Fruit fly (Drosophila melanogaster): Measurements from ENCODE around the gene CCT1.
A peak's percentile ranks its signal among the peaks of the same experiment; 100 is the strongest.

CCT1 gene

DNA sequence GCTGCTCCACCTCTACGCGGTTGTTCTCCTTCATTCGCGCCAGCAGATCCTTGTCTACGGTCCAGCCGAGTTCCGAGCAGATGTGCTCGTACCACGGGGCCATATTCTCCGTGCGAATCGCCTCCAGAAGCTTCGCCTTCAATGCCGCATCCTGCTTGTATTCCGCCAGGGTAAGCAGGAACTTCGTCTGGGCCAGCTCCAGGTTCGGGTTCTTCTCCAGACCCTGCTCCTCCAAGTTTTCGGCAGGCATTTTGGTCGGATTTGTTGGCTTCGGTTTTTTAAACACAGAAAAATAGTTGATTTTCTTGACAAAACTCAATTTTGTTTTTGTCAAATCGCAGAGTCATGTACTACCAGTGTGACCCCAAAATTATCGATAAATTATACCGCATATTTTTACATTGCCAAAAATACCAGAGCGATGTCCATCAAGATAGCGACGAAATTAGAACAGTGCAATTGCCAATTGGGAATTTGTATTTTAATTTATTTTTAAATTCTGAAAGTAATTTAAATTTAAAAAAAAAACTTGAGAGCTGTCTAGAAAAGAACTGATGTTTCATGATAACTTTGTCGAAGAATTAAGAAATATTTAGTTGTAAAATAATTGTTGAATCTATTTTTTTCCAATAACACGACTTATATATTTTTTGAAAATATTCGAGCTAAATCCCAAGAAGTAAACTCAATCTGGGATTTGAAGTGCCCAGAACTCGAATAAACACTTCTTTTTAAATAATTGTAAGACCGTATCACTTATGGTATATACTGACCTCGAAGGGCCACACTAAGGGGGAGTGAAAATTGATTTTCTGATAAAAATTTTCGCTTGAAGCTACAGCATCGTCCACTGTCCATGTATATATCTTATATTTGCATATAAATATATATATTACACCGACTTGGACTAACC lies 29.3 kb downstream of the CCT1 start, which contains the start of the genes Rpn7 and AP-2mu (continued):
- TF ChIP-seq CG3281 (GFP tag; optimal IDR thresholded peaks at IDR 0.05): no peak
- TF ChIP-seq Atf6 (GFP tag; IDR thresholded peaks at IDR 0.05): no peak
- TF ChIP-seq HLH3B (GFP tag; IDR thresholded peaks at IDR 0.05): no peak
- no peak for TF ChIP-seq CG1647 (GFP tag; optimal IDR thresholded peaks at IDR 0.05)
- peak; percentile 72 for TF ChIP-seq YL-1 (GFP tag; optimal IDR thresholded peaks at IDR 0.05)
- TF ChIP-seq chif (GFP tag; optimal IDR thresholded peaks at IDR 0.05): no peak
- no peak for TF ChIP-seq CG9437 (GFP tag; optimal IDR thresholded peaks at IDR 0.05)
- TF ChIP-seq Chrac-16 (GFP tag; optimal IDR thresholded peaks at IDR 0.05): no peak
- no peak for TF ChIP-seq br (optimal IDR thresholded peaks at IDR 0.05)
- TF ChIP-seq CG17359 (tag; optimal IDR thresholded peaks at IDR 0.05): no peak
- no peak for TF ChIP-seq cg (GFP tag; optimal IDR thresholded peaks at IDR 0.05)
- no peak for TF ChIP-seq Sox100B (GFP tag; optimal IDR thresholded peaks at IDR 0.05)
- no peak for TF ChIP-seq Asciz (GFP tag; optimal IDR thresholded peaks at IDR 0.05)
- no peak for TF ChIP-seq CG6683 (GFP tag; optimal IDR thresholded peaks at IDR 0.05)
- no peak for TF ChIP-seq kah (GFP tag; optimal IDR thresholded peaks at IDR 0.05)
- peak; percentile 13 for TF ChIP-seq CG2678 (tag; optimal IDR thresholded peaks at IDR 0.05)
- TF ChIP-seq Doc3 (GFP tag; IDR thresholded peaks at IDR 0.05; ENCODE audit: partially characterized antibody): no peak
- TF ChIP-seq Hr3 (GFP tag; optimal IDR thresholded peaks at IDR 0.05): peak; percentile 22
- TF ChIP-seq gfzf (GFP tag; optimal IDR thresholded peaks at IDR 0.05): peak; percentile 64
- TF ChIP-seq CG30403 (GFP tag; optimal IDR thresholded peaks at IDR 0.05): peak; percentile 54
- TF ChIP-seq cad (GFP tag; optimal IDR thresholded peaks at IDR 0.05): no peak
- TF ChIP-seq CG6175 (GFP tag; IDR thresholded peaks at IDR 0.05): no peak
- no peak for TF ChIP-seq hb (GFP tag; IDR thresholded peaks at IDR 0.05; ENCODE audit: partially characterized antibody)
- no peak for TF ChIP-seq Sry-β (GFP tag; optimal IDR thresholded peaks at IDR 0.05)
- TF ChIP-seq abd-A (tag; optimal IDR thresholded peaks at IDR 0.05): no peak
- no peak for TF ChIP-seq B-H2 (GFP tag; optimal IDR thresholded peaks at IDR 0.05)
- no peak for TF ChIP-seq Antp (GFP tag; optimal IDR thresholded peaks at IDR 0.05)
- no peak for TF ChIP-seq da (GFP tag; optimal IDR thresholded peaks at IDR 0.05)
- no peak for TF ChIP-seq CG12942 (GFP tag; optimal IDR thresholded peaks at IDR 0.05)
- TF ChIP-seq CG10654 (GFP tag; optimal IDR thresholded peaks at IDR 0.05): peak; percentile 1
- no peak for TF ChIP-seq CG4328 (GFP tag; optimal IDR thresholded peaks at IDR 0.05)
- TF ChIP-seq Atf-2 (GFP tag; optimal IDR thresholded peaks at IDR 0.05): no peak
- peak in 1 of 2 experiments; percentile 2 for TF ChIP-seq tll (GFP tag; optimal IDR thresholded peaks at IDR 0.05)
- TF ChIP-seq CG8281 (tag; optimal IDR thresholded peaks at IDR 0.05): no peak
- TF ChIP-seq CG30431 (GFP tag; optimal IDR thresholded peaks at IDR 0.05): no peak
- TF ChIP-seq phol (tag; optimal IDR thresholded peaks at IDR 0.05): peak; percentile 44
- TF ChIP-seq nom (GFP tag; optimal IDR thresholded peaks at IDR 0.05): no peak
- no peak for TF ChIP-seq Tbp (GFP tag; optimal IDR thresholded peaks at IDR 0.05)
- TF ChIP-seq chinmo (GFP tag; IDR thresholded peaks at IDR 0.05; ENCODE audit: partially characterized antibody): no peak
- no peak for TF ChIP-seq CG4730 (GFP tag; IDR thresholded peaks at IDR 0.05)
- TF ChIP-seq MTF-1 (GFP tag; optimal IDR thresholded peaks at IDR 0.05; ENCODE audit: borderline replicate concordance): no peak
- TF ChIP-seq Hr39 (optimal IDR thresholded peaks at IDR 0.05): no peak
- TF ChIP-seq CG2712 (tag; optimal IDR thresholded peaks at IDR 0.05): peak; percentile 50
- TF ChIP-seq CG18011 (GFP tag; optimal IDR thresholded peaks at IDR 0.05): no peak
- peak; percentile 28; the same call in 1 of the 3 replicates for TF ChIP-seq row (GFP tag; IDR thresholded peaks at IDR 0.05)
- no peak for TF ChIP-seq slp2 (GFP tag; optimal IDR thresholded peaks at IDR 0.05)
